Fruit fly (Drosophila melanogaster): ENCODE results near the gene eIF2A.

Gene eIF2A

dm6 chr3L:21824725-21825353, at the start of gene eIF2A (continued):
- TF ChIP-seq pzg (GFP tag; optimal IDR thresholded peaks at IDR 0.05) (peak; percentile 99), CG18764 (GFP tag; optimal IDR thresholded peaks at IDR 0.05) (peak; percentile 43), CG13296 (GFP tag; optimal IDR thresholded peaks at IDR 0.05) (peak; percentile 51), CG8924 (tag; optimal IDR thresholded peaks at IDR 0.05) (peak; percentile 32), Ssrp (tag; optimal IDR thresholded peaks at IDR 0.05) (no peak), CG18599 (GFP tag; optimal IDR thresholded peaks at IDR 0.05) (no peak), Hey (tag; optimal IDR thresholded peaks at IDR 0.05) (no peak), CG8281 (tag; optimal IDR thresholded peaks at IDR 0.05) (no peak), Hr3 (GFP tag; optimal IDR thresholded peaks at IDR 0.05) (peak; percentile 50), shn (GFP tag; optimal IDR thresholded peaks at IDR 0.05) (peak; percentile 53), CG16813 (GFP tag; IDR thresholded peaks at IDR 0.05; ENCODE audit: partially characterized antibody) (peak; percentile 76), GATAe (GFP tag; conservative IDR thresholded peaks at IDR 0.05) (no peak), Dek (tag; optimal IDR thresholded peaks at IDR 0.05) (no peak), al (GFP tag; IDR thresholded peaks at IDR 0.05) (no peak), CG3995 (GFP tag; optimal IDR thresholded peaks at IDR 0.05) (peak; percentile 11), Bteb2 (GFP tag; optimal IDR thresholded peaks at IDR 0.05) (peak; percentile 57), CG17328 (GFP tag; IDR thresholded peaks at IDR 0.05) (peak; percentile 58), Dref (GFP tag; IDR thresholded peaks at IDR 0.05) (peak; percentile 99), Dfd (GFP tag; optimal IDR thresholded peaks at IDR 0.05) (no peak), cad (GFP tag; optimal IDR thresholded peaks at IDR 0.05) (no peak), NFAT (GFP tag; IDR thresholded peaks at IDR 0.05) (peak; percentile 69), sqz (GFP tag; optimal IDR thresholded peaks at IDR 0.05) (no peak), run (tag; optimal IDR thresholded peaks at IDR 0.05) (no peak), ac (GFP tag; optimal IDR thresholded peaks at IDR 0.05) (peak; percentile 15), CG12744 (GFP tag; optimal IDR thresholded peaks at IDR 0.05) (peak; percentile 37), CG5953 (GFP tag; IDR thresholded peaks at IDR 0.05) (no peak), odd (GFP tag; optimal IDR thresholded peaks at IDR 0.05) (no peak), crc (GFP tag; optimal IDR thresholded peaks at IDR 0.05) (no peak), sd (tag; optimal IDR thresholded peaks at IDR 0.05) (no peak), az2 (GFP tag; optimal IDR thresholded peaks at IDR 0.05) (peak; percentile 33), Scr (GFP tag; IDR thresholded peaks at IDR 0.05; ENCODE audit: partially characterized antibody) (peak; percentile 73), mld (GFP tag; IDR thresholded peaks at IDR 0.05; ENCODE audit: partially characterized antibody) (0 out of 3 replicates have a peak, but pooled peaks have one; percentile 58), cato (GFP tag; optimal IDR thresholded peaks at IDR 0.05; ENCODE audit: borderline replicate concordance) (no peak), tna (GFP tag; IDR thresholded peaks at IDR 0.05; ENCODE audit: partially characterized antibody) (peak; percentile 70), D19B (GFP tag; optimal IDR thresholded peaks at IDR 0.05) (no peak), ap (GFP tag; IDR thresholded peaks at IDR 0.05) (no peak), CG9797 (GFP tag; optimal IDR thresholded peaks at IDR 0.05) (peak; percentile 78), kni (GFP tag; optimal IDR thresholded peaks at IDR 0.05) (no peak), Hmr (GFP tag; optimal IDR thresholded peaks at IDR 0.05) (peak; percentile 75), CG16863 (GFP tag; optimal IDR thresholded peaks at IDR 0.05) (peak; percentile 34), CG2120 (GFP tag; optimal IDR thresholded peaks at IDR 0.05) (peak; percentile 80), CG18262 (tag; optimal IDR thresholded peaks at IDR 0.05) (peak; percentile 33), CoRest (tag; optimal IDR thresholded peaks at IDR 0.05) (peak; percentile 38), Nf-YC (tag; optimal IDR thresholded peaks at IDR 0.05) (peak; percentile 72), trem (tag; optimal IDR thresholded peaks at IDR 0.05) (peak; percentile 85), ssp (GFP tag; IDR thresholded peaks at IDR 0.05) (no peak), CG17385 (GFP tag; optimal IDR thresholded peaks at IDR 0.05) (peak; percentile 47), tup (GFP tag; optimal IDR thresholded peaks at IDR 0.05) (peak; percentile 11), salm (tag; optimal IDR thresholded peaks at IDR 0.05) (peak; percentile 1), ara (GFP tag; IDR thresholded peaks at IDR 0.05) (peak; percentile 13; the same call in 1 of the 2 replicates)
